Worm (Caenorhabditis elegans) whole organism, young adult: ENCODE data around the gene F53B1.9.

ENCODE experiments used
- F37B4.10 ChIP-seq: fragments of 200-800 bp; sonication (Bioruptor generic); IDR thresholded peaks from 2 replicates; pipeline ENCODE4 v1.3.6; 2022; ENCODE audit warnings: missing genetic modification characterization, missing compliant biosample characterization
- hlh-12 ChIP-seq: sonication (generic microtip); optimal IDR thresholded peaks from 2 replicates; lab custom pipeline; 2016; ENCODE audit warnings: missing genetic modification characterization, missing compliant biosample characterization
- hmg-1.2 ChIP-seq: fragments of 200-800 bp; sonication (Bioruptor generic); IDR thresholded peaks from 2 replicates; pipeline ENCODE4 v1.3.6; 2022; ENCODE audit warnings: missing genetic modification reagents, missing genetic modification characterization, missing compliant biosample characterization
- unc-62 ChIP-seq: fragments of 150-350 bp; optimal IDR thresholded peaks from 2 replicates; lab custom pipeline; 2014; ENCODE audit warnings: missing biosample characterization, missing genetic modification reagents, missing genetic modification characterization

DNA sequence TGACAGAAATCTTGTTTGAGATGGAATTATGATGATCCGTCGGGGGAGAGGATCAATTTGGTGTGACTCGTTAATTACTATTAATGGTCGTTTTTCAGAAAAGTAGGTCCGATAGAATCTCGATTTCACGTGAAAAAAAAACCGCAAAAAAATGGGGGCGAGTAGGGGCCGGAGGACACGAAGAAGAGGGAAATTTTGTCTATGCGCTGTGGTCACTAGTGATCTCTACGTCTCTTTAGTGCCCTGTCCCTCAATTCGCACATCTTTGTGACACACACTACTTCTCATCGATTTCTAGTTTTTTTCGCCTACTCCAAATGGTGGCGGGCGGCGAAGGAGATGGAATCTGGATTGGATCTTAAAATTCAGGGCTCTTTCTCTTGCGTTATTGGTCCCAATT, 9.0 kb upstream of the F53B1.9 start:
- no peak for TF ChIP-seq F37B4.10 (GFP tag; lab: Robert Waterston, UW)
- TF ChIP-seq hmg-1.2 (GFP tag; lab: Robert Waterston, UW), result no peak
- no peak for TF ChIP-seq hlh-12
- no peak for TF ChIP-seq unc-62 (GFP tag; lab: Kevin White, UChicago)
